Fruit fly (Drosophila melanogaster) whole organism, embryonic: ENCODE data around the gene CG7943.

Experiments used
- Asciz ChIP-seq: fragments of 200-800 bp; sonication (Bioruptor generic); optimal IDR thresholded peaks from 2 replicates; lab custom pipeline; 2017; ENCODE audit warnings: missing biosample characterization, mild to moderate bottlenecking, missing genetic modification characterization, missing genetic modification reagents
- Atf3 ChIP-seq: fragments of 200-800 bp; sonication (Bioruptor generic); optimal IDR thresholded peaks from 3 replicates; lab custom pipeline; 2016; ENCODE audit warnings: missing biosample characterization, missing genetic modification characterization
- Bgb ChIP-seq: fragments of 200-800 bp; sonication (Bioruptor generic); IDR thresholded peaks from 2 replicates; pipeline ENCODE4 v1.3.6; 2022; ENCODE audit warnings: missing biosample characterization, missing genetic modification characterization; ENCODE audit not compliant: partially characterized antibody
- CG10267 ChIP-seq: fragments of 200-800 bp; sonication (Bioruptor generic); optimal IDR thresholded peaks from 2 replicates; lab custom pipeline; 2018; ENCODE audit warnings: missing biosample characterization, mild to moderate bottlenecking, missing genetic modification characterization, moderate library complexity
- CG10274 ChIP-seq: fragments of 200-800 bp; sonication (Bioruptor generic); optimal IDR thresholded peaks from 3 replicates; lab custom pipeline; 2017; ENCODE audit warnings: missing biosample characterization, mild to moderate bottlenecking, missing genetic modification characterization
- CG11456 ChIP-seq: fragments of 200-800 bp; sonication (Bioruptor generic); IDR thresholded peaks from 3 replicates; pipeline ENCODE4 v1.3.6; 2022; ENCODE audit warnings: missing biosample characterization, missing genetic modification characterization
- CG11695 ChIP-seq: fragments of 200-800 bp; sonication (Bioruptor generic); IDR thresholded peaks from 3 replicates; pipeline ENCODE4 v1.3.6; 2022; ENCODE audit warnings: missing biosample characterization, missing genetic modification characterization
- CG12769 ChIP-seq: fragments of 200-800 bp; sonication (Bioruptor generic); optimal IDR thresholded peaks from 2 replicates; lab custom pipeline; 2019; ENCODE audit warnings: missing biosample characterization, mild to moderate bottlenecking, missing genetic modification characterization, moderate library complexity
- CG14667 ChIP-seq: fragments of 200-800 bp; sonication (Bioruptor generic); IDR thresholded peaks from 2 replicates; pipeline ENCODE4 v1.3.6; 2022; ENCODE audit warnings: missing biosample characterization, missing genetic modification characterization
- CG15696 ChIP-seq: fragments of 200-800 bp; sonication (Bioruptor generic); optimal IDR thresholded peaks from 2 replicates; lab custom pipeline; 2019; ENCODE audit warnings: missing biosample characterization, mild to moderate bottlenecking, missing genetic modification characterization, moderate library complexity
- CG16779 ChIP-seq: fragments of 200-800 bp; sonication (Bioruptor generic); IDR thresholded peaks from 2 replicates; pipeline ENCODE4 v1.3.6; 2022; ENCODE audit warnings: missing biosample characterization, missing genetic modification characterization
- CG18619 ChIP-seq: fragments of 200-800 bp; sonication (Bioruptor generic); optimal IDR thresholded peaks from 3 replicates; lab custom pipeline; 2017; ENCODE audit warnings: missing biosample characterization, mild to moderate bottlenecking, missing genetic modification characterization
- CG32772 ChIP-seq: fragments of 200-800 bp; sonication (Bioruptor generic); IDR thresholded peaks from 2 replicates; pipeline ENCODE4 v1.3.6; 2022; ENCODE audit warnings: missing biosample characterization, missing genetic modification characterization
- CG33213 ChIP-seq: fragments of 200-800 bp; sonication (Bioruptor generic); optimal IDR thresholded peaks from 3 replicates; lab custom pipeline; 2016; ENCODE audit warnings: missing biosample characterization, missing genetic modification characterization
- CG33557 ChIP-seq: fragments of 200-800 bp; sonication (Bioruptor generic); optimal IDR thresholded peaks from 2 replicates; lab custom pipeline; 2019; ENCODE audit warnings: missing biosample characterization, mild to moderate bottlenecking, missing genetic modification characterization, moderate library complexity
- CG4424 ChIP-seq: fragments of 200-800 bp; sonication (Bioruptor generic); optimal IDR thresholded peaks from 3 replicates; lab custom pipeline; 2016; ENCODE audit warnings: missing biosample characterization, missing genetic modification characterization
- CG8388 ChIP-seq: fragments of 200-800 bp; sonication (Bioruptor generic); optimal IDR thresholded peaks from 2 replicates; lab custom pipeline; 2019; ENCODE audit warnings: missing biosample characterization, mild to moderate bottlenecking, missing genetic modification characterization, moderate library complexity
- CHES-1-like ChIP-seq: fragments of 200-800 bp; sonication (Bioruptor generic); optimal IDR thresholded peaks from 2 replicates; lab custom pipeline; 2016; ENCODE audit warnings: missing biosample characterization, missing genetic modification characterization
- D19A ChIP-seq: fragments of 200-800 bp; optimal IDR thresholded peaks from 3 replicates; lab custom pipeline; 2019; ENCODE audit warnings: missing biosample characterization, mild to moderate bottlenecking, missing genetic modification characterization, moderate library complexity
- HLHmδ ChIP-seq: fragments of 200-800 bp; sonication (Bioruptor generic); optimal IDR thresholded peaks from 2 replicates; lab custom pipeline; 2018; ENCODE audit warnings: missing biosample characterization, mild to moderate bottlenecking, missing genetic modification characterization, moderate library complexity
- Hey ChIP-seq: fragments of 200-800 bp; sonication (Bioruptor generic); optimal IDR thresholded peaks from 3 replicates; lab custom pipeline; 2018; ENCODE audit warnings: missing biosample characterization, mild to moderate bottlenecking, missing genetic modification characterization
- Hmr ChIP-seq: fragments of 200-800 bp; sonication (Bioruptor generic); optimal IDR thresholded peaks from 3 replicates; lab custom pipeline; 2017; ENCODE audit warnings: mild to moderate bottlenecking, missing biosample characterization, missing genetic modification reagents, missing genetic modification characterization
- NC2β ChIP-seq: fragments of 200-800 bp; sonication (Bioruptor generic); optimal IDR thresholded peaks from 2 replicates; lab custom pipeline; 2016; ENCODE audit warnings: missing biosample characterization, missing genetic modification characterization
- NFAT ChIP-seq: fragments of 200-800 bp; sonication (Bioruptor generic); IDR thresholded peaks from 2 replicates; pipeline ENCODE4 v1.3.6; 2022; ENCODE audit warnings: missing biosample characterization, missing genetic modification characterization
- NfI ChIP-seq: fragments of 200-800 bp; sonication (Bioruptor generic); optimal IDR thresholded peaks from 3 replicates; lab custom pipeline; 2018; ENCODE audit warnings: missing biosample characterization, mild to moderate bottlenecking, missing genetic modification characterization, moderate library complexity
- Optix ChIP-seq: fragments of 200-800 bp; sonication (Bioruptor generic); IDR thresholded peaks from 3 replicates; pipeline ENCODE4 v1.3.6; 2022; ENCODE audit warnings: missing biosample characterization, missing genetic modification characterization
- Pdp1 ChIP-seq, 2 experiments: fragments of 200-800 bp; sonication (Bioruptor generic); optimal IDR thresholded peaks; 3 replicates each; lab custom pipeline; 2016; ENCODE audit warnings: missing biosample characterization in 2 of 2, missing genetic modification characterization in 2 of 2, mild to moderate bottlenecking in 1 of 2, moderate library complexity in 1 of 2
- Ravus ChIP-seq: fragments of 200-800 bp; sonication (Bioruptor generic); IDR thresholded peaks from 2 replicates; pipeline ENCODE4 v1.3.6; 2022; ENCODE audit warnings: missing biosample characterization, missing genetic modification characterization
- Rx ChIP-seq: fragments of 200-800 bp; sonication (Bioruptor generic); IDR thresholded peaks from 2 replicates; pipeline ENCODE4 v1.3.6; 2022; ENCODE audit warnings: missing biosample characterization, missing genetic modification characterization
- Spps ChIP-seq: fragments of 200-800 bp; sonication (Bioruptor generic); optimal IDR thresholded peaks from 2 replicates; lab custom pipeline; 2018; ENCODE audit warnings: missing biosample characterization, mild to moderate bottlenecking, missing genetic modification characterization
- Ssrp ChIP-seq: fragments of 200-800 bp; sonication (Bioruptor generic); optimal IDR thresholded peaks from 2 replicates; lab custom pipeline; 2018; ENCODE audit warnings: missing biosample characterization, mild to moderate bottlenecking, missing genetic modification characterization, moderate library complexity
- Vsx1 ChIP-seq: fragments of 200-800 bp; sonication (Bioruptor generic); optimal IDR thresholded peaks from 2 replicates; lab custom pipeline; 2017; ENCODE audit warnings: missing biosample characterization, mild to moderate bottlenecking, missing genetic modification characterization, missing genetic modification reagents
- cato ChIP-seq: fragments of 200-800 bp; sonication (Bioruptor generic); optimal IDR thresholded peaks from 2 replicates; lab custom pipeline; 2016; ENCODE audit warnings: missing biosample characterization, missing genetic modification characterization, borderline replicate concordance
- caup ChIP-seq: fragments of 200-800 bp; sonication (Bioruptor generic); optimal IDR thresholded peaks from 3 replicates; lab custom pipeline; 2017; ENCODE audit warnings: missing biosample characterization, mild to moderate bottlenecking, missing genetic modification characterization, moderate library complexity; ENCODE audit not compliant: severe bottlenecking
- chm ChIP-seq: fragments of 200-800 bp; sonication (Bioruptor generic); IDR thresholded peaks from 2 replicates; pipeline ENCODE4 v1.3.6; 2022; ENCODE audit warnings: missing biosample characterization, missing genetic modification characterization
- cwo ChIP-seq: fragments of 200-800 bp; sonication (Bioruptor generic); optimal IDR thresholded peaks from 3 replicates; lab custom pipeline; 2017; ENCODE audit warnings: missing biosample characterization, missing genetic modification characterization, mild to moderate bottlenecking, moderate library complexity, missing genetic modification reagents
- dmrt11E ChIP-seq: fragments of 200-800 bp; sonication (Bioruptor generic); optimal IDR thresholded peaks from 3 replicates; lab custom pipeline; 2018; ENCODE audit warnings: missing biosample characterization, mild to moderate bottlenecking, missing genetic modification characterization, moderate library complexity
- grau ChIP-seq: fragments of 200-800 bp; optimal IDR thresholded peaks from 3 replicates; lab custom pipeline; 2019; ENCODE audit warnings: missing biosample characterization, mild to moderate bottlenecking, missing genetic modification characterization, moderate library complexity
- jumu ChIP-seq: fragments of 200-800 bp; sonication (Bioruptor generic); optimal IDR thresholded peaks from 3 replicates; lab custom pipeline; 2016; ENCODE audit warnings: missing biosample characterization, missing genetic modification characterization
- maf-S ChIP-seq: fragments of 200-800 bp; sonication (Bioruptor generic); optimal IDR thresholded peaks from 2 replicates; lab custom pipeline; 2016; ENCODE audit warnings: missing biosample characterization, missing genetic modification characterization
- onecut ChIP-seq: fragments of 200-800 bp; sonication (Bioruptor generic); IDR thresholded peaks from 2 replicates; pipeline ENCODE4 v1.3.6; 2022; ENCODE audit warnings: missing biosample characterization, missing genetic modification characterization
- peb ChIP-seq: fragments of 200-800 bp; sonication (Bioruptor generic); IDR thresholded peaks from 2 replicates; pipeline ENCODE4 v1.3.6; 2022; ENCODE audit warnings: missing biosample characterization, missing genetic modification characterization
- phol ChIP-seq: fragments of 200-800 bp; sonication (Bioruptor generic); optimal IDR thresholded peaks from 3 replicates; lab custom pipeline; 2018; ENCODE audit warnings: missing biosample characterization, mild to moderate bottlenecking, missing genetic modification characterization, moderate library complexity
- pnt ChIP-seq: fragments of 200-800 bp; sonication (Bioruptor generic); optimal IDR thresholded peaks from 3 replicates; lab custom pipeline; 2016; ENCODE audit warnings: missing biosample characterization, missing genetic modification characterization
- pzg ChIP-seq: fragments of 200-800 bp; sonication (Bioruptor generic); optimal IDR thresholded peaks from 3 replicates; lab custom pipeline; 2018; ENCODE audit warnings: missing biosample characterization, mild to moderate bottlenecking, missing genetic modification characterization, moderate library complexity
- shn ChIP-seq: fragments of 200-800 bp; sonication (Bioruptor generic); optimal IDR thresholded peaks from 3 replicates; lab custom pipeline; 2016; ENCODE audit warnings: missing biosample characterization, missing genetic modification characterization
- tap ChIP-seq: fragments of 200-800 bp; optimal IDR thresholded peaks from 3 replicates; lab custom pipeline; 2019; ENCODE audit warnings: missing biosample characterization, mild to moderate bottlenecking, missing genetic modification characterization, moderate library complexity
- trh ChIP-seq: fragments of 200-800 bp; sonication (Bioruptor generic); optimal IDR thresholded peaks from 2 replicates; lab custom pipeline; 2016; ENCODE audit warnings: missing biosample characterization, missing genetic modification characterization
- wdn ChIP-seq: fragments of 200-800 bp; sonication (Bioruptor generic); IDR thresholded peaks from 2 replicates; pipeline ENCODE4 v1.3.6; 2022; ENCODE audit warnings: missing biosample characterization, missing genetic modification characterization
- zf30C ChIP-seq: fragments of 200-800 bp; sonication (Bioruptor generic); optimal IDR thresholded peaks from 3 replicates; lab custom pipeline; 2018; ENCODE audit warnings: missing biosample characterization, mild to moderate bottlenecking, missing genetic modification characterization

The CG7943 gene

DNA sequence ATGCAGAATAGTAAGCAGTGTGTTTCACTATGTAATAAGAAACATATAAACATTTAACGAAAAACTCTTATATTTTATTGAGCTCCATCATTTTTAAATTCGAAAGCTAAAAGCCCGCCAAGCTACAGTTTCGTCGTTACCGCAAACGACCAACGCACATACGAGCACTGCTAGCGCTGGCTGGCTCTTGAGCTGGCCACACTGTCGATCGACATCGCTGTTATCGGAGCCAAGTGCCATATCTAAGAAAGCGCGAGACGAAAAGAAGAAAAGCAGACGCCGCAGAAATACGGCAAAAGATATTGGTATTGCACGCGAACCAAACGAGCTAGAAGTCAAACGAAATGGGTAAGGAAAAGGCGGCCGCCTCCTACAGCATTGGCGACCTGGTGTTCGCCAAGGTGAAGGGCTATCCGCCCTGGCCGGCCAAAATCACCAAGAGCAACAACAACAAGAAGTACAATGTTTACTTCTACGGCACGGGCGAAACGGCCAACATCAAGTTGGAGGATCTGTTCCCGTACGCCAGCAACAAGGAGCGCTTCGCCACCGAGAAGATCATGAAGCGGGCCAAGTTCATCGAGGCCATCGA is 6.3 kb downstream of the CG7943 start, which contains the start of gene Jasper (continued):
- peak; percentile 16 for TF ChIP-seq grau (tag; lab: Kevin White, UChicago)
- no peak for TF ChIP-seq tap (tag; lab: Kevin White, UChicago)
- TF ChIP-seq wdn (GFP tag; lab: Robert Waterston, UW): no peak
- TF ChIP-seq chm: no peak
- TF ChIP-seq CG10267 (tag; lab: Kevin White, UChicago): peak; percentile 60
- TF ChIP-seq CG33557 (GFP tag; lab: Kevin White, UChicago): no peak
- TF ChIP-seq Atf3 (GFP tag; lab: Kevin White, UChicago): no peak
- no peak for TF ChIP-seq CG16779 (GFP tag; lab: Robert Waterston, UW)
- no peak for TF ChIP-seq cwo (GFP tag; lab: Kevin White, UChicago)
- no peak for TF ChIP-seq shn (GFP tag; lab: Kevin White, UChicago)
- TF ChIP-seq CG33213: peak; percentile 75
- peak; percentile 41 for TF ChIP-seq jumu (GFP tag; lab: Kevin White, UChicago)
- TF ChIP-seq NFAT (GFP tag; lab: Robert Waterston, UW): no peak
- no peak for TF ChIP-seq peb (GFP tag; lab: Robert Waterston, UW)
- TF ChIP-seq CHES-1-like (GFP tag; lab: Kevin White, UChicago): peak; percentile 79
- peak; percentile 99 for TF ChIP-seq pzg (GFP tag; lab: Kevin White, UChicago)
- peak; percentile 68 for TF ChIP-seq Bgb
- no peak for TF ChIP-seq onecut (GFP tag; lab: Robert Waterston, UW)
- TF ChIP-seq CG11456 (GFP tag; lab: Robert Waterston, UW): no peak
- TF ChIP-seq CG10274 (GFP tag; lab: Kevin White, UChicago): no peak
- TF ChIP-seq D19A: no peak
- no peak for TF ChIP-seq Ssrp (tag; lab: Kevin White, UChicago)
- no peak for TF ChIP-seq dmrt11E (tag; lab: Kevin White, UChicago)
- no peak for TF ChIP-seq Vsx1 (GFP tag; lab: Kevin White, UChicago)
- TF ChIP-seq CG15696 (tag; lab: Kevin White, UChicago): no peak
- TF ChIP-seq CG12769 (tag; lab: Kevin White, UChicago): no peak
- TF ChIP-seq Spps (tag; lab: Kevin White, UChicago): no peak
- TF ChIP-seq Hmr (GFP tag; lab: Kevin White, UChicago): peak; percentile 19
- TF ChIP-seq CG14667: no peak
- no peak for TF ChIP-seq CG11695 (GFP tag; lab: Robert Waterston, UW)
- no peak for TF ChIP-seq CG32772 (GFP tag; lab: Robert Waterston, UW)
- TF ChIP-seq Hey (tag; lab: Kevin White, UChicago): no peak
- no peak for TF ChIP-seq CG18619 (GFP tag; lab: Kevin White, UChicago)
- no peak for TF ChIP-seq caup (GFP tag; lab: Kevin White, UChicago)
- TF ChIP-seq NfI: peak; percentile 10
- TF ChIP-seq CG8388 (GFP tag; lab: Kevin White, UChicago): no peak
- TF ChIP-seq pnt: no peak
- TF ChIP-seq HLHmδ (GFP tag; lab: Kevin White, UChicago): no peak
- no peak for TF ChIP-seq trh
- TF ChIP-seq zf30C: no peak
- TF ChIP-seq Optix (GFP tag; lab: Robert Waterston, UW): no peak
- no peak for TF ChIP-seq Rx (GFP tag; lab: Robert Waterston, UW)
- TF ChIP-seq Pdp1 (GFP tag; optimal IDR thresholded peaks at IDR 0.05; lab: Kevin White, UChicago): peak in 1 of 2 experiments; percentile 86
- peak; percentile 67 for TF ChIP-seq phol (tag; lab: Kevin White, UChicago)
- TF ChIP-seq Ravus: no peak
- TF ChIP-seq CG4424: no peak
- TF ChIP-seq NC2β (GFP tag; lab: Kevin White, UChicago): no peak
- TF ChIP-seq cato (GFP tag; lab: Kevin White, UChicago): no peak
- TF ChIP-seq maf-S (GFP tag; lab: Kevin White, UChicago): no peak
- no peak for TF ChIP-seq Asciz (GFP tag; lab: Kevin White, UChicago)
